Fruit fly (Drosophila melanogaster): Measurements from ENCODE around the gene ninaC.
A peak's percentile ranks its signal among the peaks of the same experiment; 100 is the strongest.

ninaC gene

DNA sequence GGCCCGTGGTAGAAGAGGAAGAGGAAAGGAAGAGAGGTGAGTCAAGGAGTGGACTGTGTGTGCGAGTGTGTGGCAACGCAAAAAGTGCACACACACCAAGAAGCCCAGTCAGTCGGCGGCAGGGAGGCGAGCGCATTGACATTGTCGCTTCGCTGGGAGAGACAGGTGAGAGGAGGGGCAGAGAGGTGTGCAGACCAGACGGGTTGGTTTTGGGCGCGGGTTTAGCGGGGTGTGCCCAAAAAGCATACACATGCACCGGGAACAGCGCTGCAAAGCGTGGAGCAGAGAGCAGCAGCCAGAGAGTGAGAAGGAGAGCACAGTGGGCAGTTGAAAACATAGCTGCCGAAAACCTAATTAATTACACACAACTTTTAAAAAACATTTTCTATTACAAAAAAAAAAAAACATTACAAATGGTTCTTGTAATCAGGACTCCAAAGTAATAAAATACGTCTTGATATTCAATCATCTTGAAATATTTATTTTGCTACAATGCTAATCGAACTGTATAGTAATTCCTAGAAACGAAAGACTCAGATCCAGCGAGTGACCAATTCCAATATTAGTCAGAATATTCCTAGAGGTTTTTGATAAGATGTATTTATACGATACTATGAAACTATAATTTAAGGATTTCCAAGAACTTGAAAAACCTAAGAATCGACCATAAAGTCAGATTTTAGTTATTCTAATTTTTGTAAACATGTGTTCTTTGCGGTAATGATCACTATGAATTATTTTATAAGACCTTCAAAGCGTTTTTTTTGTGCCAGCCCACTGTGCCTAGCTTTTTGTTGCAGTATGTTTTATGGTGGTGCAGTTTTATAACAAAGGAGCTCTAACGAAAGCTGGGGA, 45.2 kb downstream of the ninaC start:
- peak; percentile 67 for TF ChIP-seq CG8301 (tag; optimal IDR thresholded peaks at IDR 0.05)
- TF ChIP-seq CG14655 (GFP tag; optimal IDR thresholded peaks at IDR 0.05) = peak; percentile 84
- TF ChIP-seq fd96Ca (GFP tag; IDR thresholded peaks at IDR 0.05) = peak; percentile 70; the same call in 2 of the 3 replicates
- peak; percentile 65 for TF ChIP-seq CG15710 (tag; optimal IDR thresholded peaks at IDR 0.05)
- TF ChIP-seq Pif1B (GFP tag; optimal IDR thresholded peaks at IDR 0.05) = peak; percentile 16
- TF ChIP-seq CG8159 (tag; optimal IDR thresholded peaks at IDR 0.05) = peak; percentile 83
- TF ChIP-seq CG10348 (GFP tag; IDR thresholded peaks at IDR 0.05) = 0 out of 2 replicates have a peak, but pooled peaks have one; percentile 18
- TF ChIP-seq CG4496 (GFP tag; IDR thresholded peaks at IDR 0.05) = peak; percentile 82
- TF ChIP-seq CG17806 (tag; optimal IDR thresholded peaks at IDR 0.05) = peak; percentile 64
- peak; percentile 67 for TF ChIP-seq CG9948 (tag; optimal IDR thresholded peaks at IDR 0.05)
- peak; percentile 77 for TF ChIP-seq CG32121 (GFP tag; IDR thresholded peaks at IDR 0.05)
- TF ChIP-seq rn (GFP tag; IDR thresholded peaks at IDR 0.05) = 0 out of 2 replicates have a peak, but pooled peaks have one; percentile 6
- no peak for TF ChIP-seq D1 (tag; optimal IDR thresholded peaks at IDR 0.05)
- peak; percentile 99 for TF ChIP-seq EcR (GFP tag; optimal IDR thresholded peaks at IDR 0.05)
- TF ChIP-seq CG13204 (GFP tag; optimal IDR thresholded peaks at IDR 0.05) = peak; percentile 80
- TF ChIP-seq CG12605 (GFP tag; IDR thresholded peaks at IDR 0.05) = peak; percentile 70; the same call in 1 of the 2 replicates
- TF ChIP-seq gl (tag; optimal IDR thresholded peaks at IDR 0.05) = no peak
- TF ChIP-seq Ets98B (GFP tag; IDR thresholded peaks at IDR 0.05) = peak; percentile 76
- peak; percentile 63 for TF ChIP-seq Pif1A (GFP tag; optimal IDR thresholded peaks at IDR 0.05)
- peak; percentile 91 for TF ChIP-seq Snoo (tag; optimal IDR thresholded peaks at IDR 0.05)
- peak; percentile 68 for TF ChIP-seq CG34367 (tag; optimal IDR thresholded peaks at IDR 0.05)

DNA sequence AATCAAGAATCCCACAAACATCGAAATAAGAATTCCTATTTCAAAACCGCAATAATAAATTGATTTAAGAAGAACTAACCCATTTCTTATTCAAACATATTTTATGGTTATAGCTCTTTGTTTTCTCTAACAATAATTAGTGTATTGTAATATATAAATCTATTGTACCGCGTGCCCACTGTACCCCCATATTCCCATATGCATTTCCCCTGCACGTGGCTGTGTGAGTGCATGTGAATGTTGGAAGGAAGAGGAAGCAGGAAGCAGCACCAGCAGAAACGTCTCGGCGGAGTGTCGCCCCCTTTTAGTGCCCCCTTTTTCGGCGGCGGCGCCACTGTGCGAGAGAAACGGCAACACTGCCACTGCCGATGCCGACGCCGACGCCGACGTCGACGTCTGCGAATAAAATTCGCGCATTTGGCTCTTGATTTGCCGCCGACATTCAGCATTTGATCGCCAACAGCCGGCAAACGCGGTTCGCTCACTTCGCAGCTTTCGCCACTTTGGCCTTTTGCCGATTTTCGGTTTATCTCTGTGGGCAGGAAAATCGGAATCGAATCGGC, 45.9 kb downstream of the ninaC start:
- TF ChIP-seq rn (GFP tag; IDR thresholded peaks at IDR 0.05) = peak; percentile 45; the same call in 1 of the 2 replicates
- TF ChIP-seq gl (tag; optimal IDR thresholded peaks at IDR 0.05) = peak; percentile 73
- TF ChIP-seq fd96Ca (GFP tag; IDR thresholded peaks at IDR 0.05) = peak; percentile 86
- peak; percentile 75 for TF ChIP-seq CG8159 (tag; optimal IDR thresholded peaks at IDR 0.05)
- peak; percentile 60 for TF ChIP-seq Pif1B (GFP tag; optimal IDR thresholded peaks at IDR 0.05)
- TF ChIP-seq CG14655 (GFP tag; optimal IDR thresholded peaks at IDR 0.05) = peak; percentile 60
- peak; percentile 75 for TF ChIP-seq CG12605 (GFP tag; IDR thresholded peaks at IDR 0.05)
- peak; percentile 58 for TF ChIP-seq CG34367 (tag; optimal IDR thresholded peaks at IDR 0.05)
- TF ChIP-seq D1 (tag; optimal IDR thresholded peaks at IDR 0.05) = peak; percentile 35
- TF ChIP-seq CG17806 (tag; optimal IDR thresholded peaks at IDR 0.05) = peak; percentile 67
- TF ChIP-seq CG9948 (tag; optimal IDR thresholded peaks at IDR 0.05) = peak; percentile 63
- peak; percentile 86 for TF ChIP-seq CG32121 (GFP tag; IDR thresholded peaks at IDR 0.05)
- 0 out of 2 replicates have a peak, but pooled peaks have one; percentile 33 for TF ChIP-seq CG10348 (GFP tag; IDR thresholded peaks at IDR 0.05)
- TF ChIP-seq CG4496 (GFP tag; IDR thresholded peaks at IDR 0.05) = peak; percentile 91
- TF ChIP-seq CG8301 (tag; optimal IDR thresholded peaks at IDR 0.05) = peak; percentile 73
- TF ChIP-seq EcR (GFP tag; optimal IDR thresholded peaks at IDR 0.05) = peak; percentile 85
- TF ChIP-seq Snoo (tag; optimal IDR thresholded peaks at IDR 0.05) = peak; percentile 73
- peak; percentile 84 for TF ChIP-seq CG15710 (tag; optimal IDR thresholded peaks at IDR 0.05)
- TF ChIP-seq Pif1A (GFP tag; optimal IDR thresholded peaks at IDR 0.05) = peak; percentile 71
- peak; percentile 92 for TF ChIP-seq Ets98B (GFP tag; IDR thresholded peaks at IDR 0.05)
- TF ChIP-seq CG13204 (GFP tag; optimal IDR thresholded peaks at IDR 0.05) = peak; percentile 72

DNA sequence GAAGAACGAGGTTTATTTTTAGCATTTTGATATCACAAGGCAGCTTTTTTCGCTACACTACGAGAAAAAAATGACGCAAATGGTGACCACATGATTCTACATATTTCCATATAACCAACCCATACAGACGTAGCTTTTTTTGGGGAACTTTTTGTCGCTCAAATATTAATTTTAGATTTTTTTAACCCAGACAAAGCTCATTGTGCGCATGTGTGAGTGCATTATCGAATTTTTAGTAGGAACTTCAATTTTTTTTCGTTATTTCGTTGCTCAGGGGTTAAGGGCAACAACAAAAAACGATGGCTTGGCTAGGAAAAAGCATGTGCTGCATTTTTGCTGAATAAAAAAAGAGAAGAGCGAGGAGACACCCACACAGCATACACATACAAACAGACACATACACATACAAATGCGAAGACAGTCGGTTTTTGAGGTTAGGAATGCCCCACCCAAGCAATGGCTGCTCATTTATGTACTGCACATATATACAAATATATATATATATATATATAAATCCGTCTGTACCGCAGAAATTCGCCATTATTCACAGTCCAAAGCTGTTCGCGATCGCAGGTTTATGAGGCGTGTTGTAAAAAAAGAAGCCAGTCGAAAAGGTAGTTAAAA, 46.9 kb downstream of the ninaC start:
- peak; percentile 41 for TF ChIP-seq CG15710 (tag; optimal IDR thresholded peaks at IDR 0.05)
- peak; percentile 33; the same call in 1 of the 2 replicates for TF ChIP-seq CG32121 (GFP tag; IDR thresholded peaks at IDR 0.05)
- TF ChIP-seq rn (GFP tag; IDR thresholded peaks at IDR 0.05) = peak; percentile 28; the same call in 1 of the 2 replicates
- TF ChIP-seq Pif1A (GFP tag; optimal IDR thresholded peaks at IDR 0.05) = peak; percentile 52
- peak; percentile 64 for TF ChIP-seq CG14655 (GFP tag; optimal IDR thresholded peaks at IDR 0.05)
- peak; percentile 55 for TF ChIP-seq CG34367 (tag; optimal IDR thresholded peaks at IDR 0.05)
- peak; percentile 59 for TF ChIP-seq CG17806 (tag; optimal IDR thresholded peaks at IDR 0.05)
- TF ChIP-seq Pif1B (GFP tag; optimal IDR thresholded peaks at IDR 0.05) = peak; percentile 53
- TF ChIP-seq CG9948 (tag; optimal IDR thresholded peaks at IDR 0.05) = peak; percentile 65
- no peak for TF ChIP-seq CG12605 (GFP tag; IDR thresholded peaks at IDR 0.05)
- peak; percentile 63 for TF ChIP-seq CG8159 (tag; optimal IDR thresholded peaks at IDR 0.05)
- no peak for TF ChIP-seq D1 (tag; optimal IDR thresholded peaks at IDR 0.05)
- TF ChIP-seq fd96Ca (GFP tag; IDR thresholded peaks at IDR 0.05) = peak; percentile 75
- no peak for TF ChIP-seq CG13204 (GFP tag; optimal IDR thresholded peaks at IDR 0.05)
- peak; percentile 59 for TF ChIP-seq CG8301 (tag; optimal IDR thresholded peaks at IDR 0.05)
- TF ChIP-seq Snoo (tag; optimal IDR thresholded peaks at IDR 0.05) = no peak
- TF ChIP-seq CG4496 (GFP tag; IDR thresholded peaks at IDR 0.05) = 0 out of 3 replicates have a peak, but pooled peaks have one; percentile 64

DNA sequence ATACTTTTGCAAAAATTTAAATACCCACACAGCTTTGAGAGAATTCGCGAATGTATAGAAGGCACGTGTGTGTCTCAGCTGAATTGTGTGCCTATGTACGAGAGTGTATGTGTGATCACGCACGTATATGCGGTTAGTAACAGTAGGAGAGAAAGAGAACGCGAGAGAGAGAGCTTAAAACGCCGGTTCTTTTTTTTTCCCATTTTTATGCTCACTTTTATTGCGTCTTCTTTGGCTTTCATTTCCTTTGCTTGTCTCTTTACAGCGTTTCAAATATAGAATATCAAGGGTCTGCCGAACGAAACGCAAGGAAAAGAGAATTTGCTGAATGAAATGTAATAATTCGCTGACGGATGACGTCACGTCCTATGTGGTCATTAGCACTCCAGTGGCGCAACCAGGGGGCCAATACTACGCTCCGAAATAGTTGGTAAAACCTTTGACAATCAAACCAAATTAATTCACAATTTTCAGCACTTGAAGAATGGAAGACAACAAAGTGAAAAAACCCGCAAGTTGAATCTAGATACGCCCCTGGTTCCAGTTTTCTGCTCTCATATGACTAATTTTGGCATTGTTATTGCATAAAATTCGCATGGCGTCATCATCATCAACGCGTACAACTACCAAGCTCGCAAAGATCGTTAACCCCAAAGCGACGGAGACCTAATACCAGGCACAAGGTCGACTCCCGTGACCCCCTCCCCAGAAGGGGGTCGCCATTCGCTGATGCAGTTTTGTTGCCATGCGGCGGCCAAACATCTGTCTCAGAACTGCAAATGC, 47.6 kb downstream of the ninaC start:
- peak; percentile 61 for TF ChIP-seq CG8159 (tag; optimal IDR thresholded peaks at IDR 0.05)
- TF ChIP-seq rn (GFP tag; IDR thresholded peaks at IDR 0.05) = peak; percentile 64
- no peak for TF ChIP-seq gl (tag; optimal IDR thresholded peaks at IDR 0.05)
- TF ChIP-seq D1 (tag; optimal IDR thresholded peaks at IDR 0.05) = no peak
- TF ChIP-seq CG34367 (tag; optimal IDR thresholded peaks at IDR 0.05) = peak; percentile 47
- TF ChIP-seq CG10348 (GFP tag; IDR thresholded peaks at IDR 0.05) = no peak
- TF ChIP-seq CG32121 (GFP tag; IDR thresholded peaks at IDR 0.05) = peak; percentile 86
- TF ChIP-seq Pif1A (GFP tag; optimal IDR thresholded peaks at IDR 0.05) = peak; percentile 72
- TF ChIP-seq Pif1B (GFP tag; optimal IDR thresholded peaks at IDR 0.05) = peak; percentile 52
- peak; percentile 90 for TF ChIP-seq fd96Ca (GFP tag; IDR thresholded peaks at IDR 0.05)
- TF ChIP-seq EcR (GFP tag; optimal IDR thresholded peaks at IDR 0.05) = peak; percentile 94
- peak; percentile 87 for TF ChIP-seq Ets98B (GFP tag; IDR thresholded peaks at IDR 0.05)
- TF ChIP-seq CG4496 (GFP tag; IDR thresholded peaks at IDR 0.05) = peak; percentile 92; the same call in 2 of the 3 replicates
- TF ChIP-seq Snoo (tag; optimal IDR thresholded peaks at IDR 0.05) = peak; percentile 77
- peak; percentile 54 for TF ChIP-seq CG17806 (tag; optimal IDR thresholded peaks at IDR 0.05)
- TF ChIP-seq CG9948 (tag; optimal IDR thresholded peaks at IDR 0.05) = peak; percentile 43
- peak; percentile 77 for TF ChIP-seq CG12605 (GFP tag; IDR thresholded peaks at IDR 0.05)
- peak; percentile 39 for TF ChIP-seq CG15710 (tag; optimal IDR thresholded peaks at IDR 0.05)
- TF ChIP-seq CG13204 (GFP tag; optimal IDR thresholded peaks at IDR 0.05) = no peak
- TF ChIP-seq CG8301 (tag; optimal IDR thresholded peaks at IDR 0.05) = peak; percentile 60
- peak; percentile 62 for TF ChIP-seq CG14655 (GFP tag; optimal IDR thresholded peaks at IDR 0.05)
